Fruit fly (Drosophila melanogaster) whole organism: ENCODE data around the gene DCP2.

Experiments used
- CG8478 ChIP-seq: fragments of >200 bp; optimal IDR thresholded peaks from 2 replicates; lab custom pipeline; 2018; ENCODE audit warnings: inconsistent platforms
- Dll ChIP-seq: fragments of >200 bp; optimal IDR thresholded peaks from 2 replicates; lab custom pipeline; 2017
- EcR ChIP-seq, 2 experiments: fragments of >200 bp; optimal IDR thresholded peaks; 2 replicates each; lab custom pipeline; 2017; ENCODE audit warnings: missing biosample characterization in 2 of 2, missing genetic modification characterization in 2 of 2, missing genetic modification reagents in 2 of 2
- pan ChIP-seq: fragments of >200 bp; optimal IDR thresholded peaks from 2 replicates; lab custom pipeline; 2017
- psq ChIP-seq: fragments of >200 bp; optimal IDR thresholded peaks from 2 replicates; lab custom pipeline; 2017
- usp ChIP-seq: fragments of >200 bp; optimal IDR thresholded peaks from 2 replicates; lab custom pipeline; 2017; ENCODE audit warnings: missing biosample characterization, missing genetic modification characterization, mixed read lengths

dm6 chr3L:15809185-15809584 lies 17.0 kb downstream of the DCP2 start, which contains the start of gene CG13445:
- TF ChIP-seq psq (lab: Kevin White, UChicago) = no peak
- no peak for TF ChIP-seq CG8478 (lab: Kevin White, UChicago)
- TF ChIP-seq pan (lab: Kevin White, UChicago) = no peak
- TF ChIP-seq EcR (GFP tag; optimal IDR thresholded peaks at IDR 0.05; lab: Kevin White, UChicago) = no peak
- TF ChIP-seq usp = no peak
- no peak for TF ChIP-seq Dll (lab: Kevin White, UChicago)
